Fruit fly (Drosophila melanogaster) whole organism, embryonic: Measurements from ENCODE around the gene CG9150.

Source experiments
- BEAF-32 ChIP-seq: fragments of 200-800 bp; sonication (Bioruptor generic); optimal IDR thresholded peaks from 3 replicates; lab custom pipeline; 2017; ENCODE audit warnings: missing biosample characterization, missing genetic modification characterization, mild to moderate bottlenecking, moderate library complexity, missing genetic modification reagents
- BtbVII ChIP-seq: fragments of 200-800 bp; sonication (Bioruptor generic); optimal IDR thresholded peaks from 3 replicates; lab custom pipeline; 2017; ENCODE audit warnings: missing biosample characterization, mild to moderate bottlenecking, missing genetic modification characterization
- CG10565 ChIP-seq: fragments of 200-800 bp; sonication (Bioruptor generic); optimal IDR thresholded peaks from 3 replicates; lab custom pipeline; 2016; ENCODE audit warnings: missing biosample characterization, mild to moderate bottlenecking, missing genetic modification characterization
- CG11247 ChIP-seq: fragments of 200-800 bp; sonication (Bioruptor generic); IDR thresholded peaks from 2 replicates; pipeline ENCODE4 v1.3.6; 2022; ENCODE audit warnings: missing biosample characterization, missing genetic modification characterization
- CG11560 ChIP-seq: fragments of 200-800 bp; sonication (Bioruptor generic); IDR thresholded peaks from 3 replicates; pipeline ENCODE4 v1.3.6; 2022; ENCODE audit warnings: missing biosample characterization, missing genetic modification characterization
- CG11696 ChIP-seq: fragments of 200-800 bp; sonication (Bioruptor generic); IDR thresholded peaks from 2 replicates; pipeline ENCODE4 v1.3.6; 2022; ENCODE audit warnings: missing biosample characterization, missing genetic modification characterization
- CG12744 ChIP-seq: fragments of 200-800 bp; sonication (Bioruptor generic); optimal IDR thresholded peaks from 2 replicates; lab custom pipeline; 2016; ENCODE audit warnings: missing biosample characterization, missing genetic modification characterization
- CG12942 ChIP-seq: fragments of 200-800 bp; sonication (Bioruptor generic); optimal IDR thresholded peaks from 3 replicates; lab custom pipeline; 2016; ENCODE audit warnings: missing biosample characterization, missing genetic modification characterization
- CG15601 ChIP-seq: fragments of 200-800 bp; sonication (Bioruptor generic); optimal IDR thresholded peaks from 3 replicates; lab custom pipeline; 2019; ENCODE audit warnings: missing biosample characterization, mild to moderate bottlenecking, missing genetic modification characterization, moderate library complexity
- CG1602 ChIP-seq: fragments of 200-800 bp; sonication (Bioruptor generic); optimal IDR thresholded peaks from 3 replicates; lab custom pipeline; 2016; ENCODE audit warnings: missing biosample characterization, missing genetic modification characterization
- CG17186 ChIP-seq: fragments of 200-800 bp; sonication (Bioruptor generic); optimal IDR thresholded peaks from 3 replicates; lab custom pipeline; 2017; ENCODE audit warnings: missing biosample characterization, missing genetic modification reagents, missing genetic modification characterization
- CG17359 ChIP-seq: fragments of 200-800 bp; sonication (Bioruptor generic); optimal IDR thresholded peaks from 3 replicates; lab custom pipeline; 2018; ENCODE audit warnings: missing biosample characterization, mild to moderate bottlenecking, missing genetic modification characterization, moderate library complexity
- CG1832 ChIP-seq: fragments of 200-800 bp; sonication (Bioruptor generic); optimal IDR thresholded peaks from 2 replicates; lab custom pipeline; 2017; ENCODE audit warnings: missing biosample characterization, mild to moderate bottlenecking, missing genetic modification characterization, inconsistent platforms
- CG18764 ChIP-seq: fragments of 200-800 bp; sonication (Bioruptor generic); optimal IDR thresholded peaks from 3 replicates; lab custom pipeline; 2016; ENCODE audit warnings: missing biosample characterization, missing genetic modification characterization
- CG2116 ChIP-seq: fragments of 200-800 bp; sonication (Bioruptor generic); optimal IDR thresholded peaks from 3 replicates; lab custom pipeline; 2018; ENCODE audit warnings: missing biosample characterization, mild to moderate bottlenecking, missing genetic modification characterization
- CG2202 ChIP-seq: fragments of 200-800 bp; sonication (Bioruptor generic); optimal IDR thresholded peaks from 2 replicates; lab custom pipeline; 2018; ENCODE audit warnings: missing biosample characterization, mild to moderate bottlenecking, missing genetic modification characterization
- CG42726 ChIP-seq: fragments of 200-800 bp; sonication (Bioruptor generic); IDR thresholded peaks from 2 replicates; pipeline ENCODE4 v1.3.6; 2022; ENCODE audit warnings: missing biosample characterization, missing genetic modification characterization; ENCODE audit not compliant: partially characterized antibody
- CG4854 ChIP-seq: fragments of 200-800 bp; sonication (Bioruptor generic); optimal IDR thresholded peaks from 2 replicates; lab custom pipeline; 2016; ENCODE audit warnings: missing biosample characterization, missing genetic modification characterization, inconsistent platforms
- CG8924 ChIP-seq: fragments of 200-800 bp; optimal IDR thresholded peaks from 3 replicates; lab custom pipeline; 2019; ENCODE audit warnings: missing biosample characterization, mild to moderate bottlenecking, missing genetic modification characterization, moderate library complexity
- Dp ChIP-seq: fragments of 200-800 bp; sonication (Bioruptor generic); optimal IDR thresholded peaks from 2 replicates; lab custom pipeline; 2018; ENCODE audit warnings: missing biosample characterization, mild to moderate bottlenecking, missing genetic modification characterization, moderate library complexity
- Elba2 ChIP-seq: fragments of 200-800 bp; sonication (Bioruptor generic); optimal IDR thresholded peaks from 3 replicates; lab custom pipeline; 2016; ENCODE audit warnings: missing biosample characterization, missing genetic modification characterization
- Ets97D ChIP-seq: fragments of 200-800 bp; sonication (Bioruptor generic); optimal IDR thresholded peaks from 3 replicates; lab custom pipeline; 2016; ENCODE audit warnings: missing biosample characterization, missing genetic modification characterization
- Hr3 ChIP-seq: fragments of 200-800 bp; sonication (Bioruptor generic); optimal IDR thresholded peaks from 3 replicates; lab custom pipeline; 2016; ENCODE audit warnings: missing biosample characterization, missing genetic modification characterization
- Mes4 ChIP-seq: fragments of 200-800 bp; sonication (Bioruptor generic); optimal IDR thresholded peaks from 2 replicates; lab custom pipeline; 2016; ENCODE audit warnings: missing biosample characterization, missing genetic modification characterization
- Nf-YA ChIP-seq: fragments of 200-800 bp; sonication (Bioruptor generic); IDR thresholded peaks from 2 replicates; pipeline ENCODE4 v1.3.6; 2022; ENCODE audit warnings: missing biosample characterization, missing genetic modification characterization
- Six4 ChIP-seq: fragments of 200-800 bp; sonication (Bioruptor generic); optimal IDR thresholded peaks from 2 replicates; lab custom pipeline; 2016; ENCODE audit warnings: missing biosample characterization, missing genetic modification characterization
- Spps ChIP-seq: fragments of 200-800 bp; sonication (Bioruptor generic); optimal IDR thresholded peaks from 2 replicates; lab custom pipeline; 2018; ENCODE audit warnings: missing biosample characterization, mild to moderate bottlenecking, missing genetic modification characterization
- Stat92E ChIP-seq, 3 experiments: fragments of >200 bp in 2 of 3; fragments of 200-800 bp in 1 of 3; sonication (Bioruptor generic) in 1 of 3; optimal IDR thresholded peaks; 2 replicates each; lab custom pipeline; 2017 to 2019; ENCODE audit warnings: missing biosample characterization in 3 of 3, missing genetic modification characterization in 3 of 3, mild to moderate bottlenecking in 1 of 3, moderate library complexity in 1 of 3
- az2 ChIP-seq: fragments of 200-800 bp; sonication (Bioruptor generic); optimal IDR thresholded peaks from 3 replicates; lab custom pipeline; 2016; ENCODE audit warnings: missing biosample characterization, missing genetic modification characterization
- cg ChIP-seq: fragments of 200-800 bp; sonication (Bioruptor generic); optimal IDR thresholded peaks from 3 replicates; lab custom pipeline; 2019; ENCODE audit warnings: missing biosample characterization, mild to moderate bottlenecking, missing genetic modification characterization, moderate library complexity
- chif ChIP-seq, 2 experiments: fragments of 200-800 bp; sonication (Bioruptor generic); optimal IDR thresholded peaks; 3 replicates each; lab custom pipeline; 2016; ENCODE audit warnings: missing biosample characterization in 2 of 2, missing genetic modification characterization in 2 of 2
- klu ChIP-seq: fragments of 200-800 bp; sonication (Bioruptor generic); IDR thresholded peaks from 2 replicates; pipeline ENCODE4 v1.3.6; 2022; ENCODE audit warnings: missing biosample characterization, missing genetic modification characterization
- lab ChIP-seq: fragments of 200-800 bp; sonication (Bioruptor generic); optimal IDR thresholded peaks from 3 replicates; lab custom pipeline; 2017; ENCODE audit warnings: missing biosample characterization, missing genetic modification characterization, mild to moderate bottlenecking, moderate library complexity, missing genetic modification reagents
- lov ChIP-seq, 2 experiments: fragments of 200-800 bp in 1 of 2; fragments of >200 bp in 1 of 2; sonication (Bioruptor generic) in 1 of 2; IDR thresholded peaks in 1 of 2; optimal IDR thresholded peaks in 1 of 2; 2 replicates in 1 of 2; 3 replicates in 1 of 2; pipeline versions ENCODE4 v1.3.6 to Lab custom; 2017 to 2022; ENCODE audit warnings: missing biosample characterization in 1 of 2, missing genetic modification characterization in 1 of 2
- mld ChIP-seq: fragments of 200-800 bp; sonication (Bioruptor generic); IDR thresholded peaks from 3 replicates; pipeline ENCODE4 v1.3.6; 2022; ENCODE audit warnings: missing biosample characterization, missing genetic modification characterization; ENCODE audit not compliant: partially characterized antibody
- nerfin-2 ChIP-seq: fragments of 200-800 bp; sonication (Bioruptor generic); IDR thresholded peaks from 2 replicates; pipeline ENCODE4 v1.3.6; 2022; ENCODE audit warnings: missing biosample characterization, missing genetic modification characterization; ENCODE audit not compliant: partially characterized antibody
- p53 ChIP-seq: fragments of 200-800 bp; sonication (Bioruptor generic); optimal IDR thresholded peaks from 2 replicates; lab custom pipeline; 2016; ENCODE audit warnings: missing biosample characterization, missing genetic modification characterization
- pb ChIP-seq: fragments of 200-800 bp; sonication (Bioruptor generic); optimal IDR thresholded peaks from 3 replicates; lab custom pipeline; 2016; ENCODE audit warnings: missing biosample characterization, missing genetic modification characterization
- pho ChIP-seq: fragments of 200-800 bp; sonication (Bioruptor generic); optimal IDR thresholded peaks from 2 replicates; lab custom pipeline; 2016; ENCODE audit warnings: missing biosample characterization, missing genetic modification characterization
- pzg ChIP-seq: fragments of 200-800 bp; sonication (Bioruptor generic); optimal IDR thresholded peaks from 3 replicates; lab custom pipeline; 2018; ENCODE audit warnings: missing biosample characterization, mild to moderate bottlenecking, missing genetic modification characterization, moderate library complexity
- salm ChIP-seq: fragments of 200-800 bp; sonication (Bioruptor generic); optimal IDR thresholded peaks from 2 replicates; lab custom pipeline; 2018; ENCODE audit warnings: missing biosample characterization, mild to moderate bottlenecking, missing genetic modification characterization
- sc ChIP-seq, 3 experiments: fragments of >200 bp in 2 of 3; fragments of 200-800 bp in 1 of 3; sonication (Bioruptor generic) in 1 of 3; optimal IDR thresholded peaks; 2 replicates in 2 of 3; 3 replicates in 1 of 3; lab custom pipeline; 2017; ENCODE audit warnings: mild to moderate bottlenecking in 1 of 3, missing biosample characterization in 1 of 3, missing genetic modification characterization in 1 of 3, missing genetic modification reagents in 1 of 3
- sima ChIP-seq: fragments of 200-800 bp; sonication (Bioruptor generic); optimal IDR thresholded peaks from 2 replicates; lab custom pipeline; 2016; ENCODE audit warnings: missing biosample characterization, missing genetic modification characterization
- sisA ChIP-seq: fragments of 200-800 bp; sonication (Bioruptor generic); IDR thresholded peaks from 2 replicates; pipeline ENCODE4 v1.3.6; 2022; ENCODE audit warnings: missing biosample characterization, missing genetic modification characterization
- tup ChIP-seq: fragments of 200-800 bp; sonication (Bioruptor generic); optimal IDR thresholded peaks from 2 replicates; lab custom pipeline; 2016; ENCODE audit warnings: missing biosample characterization, mild to moderate bottlenecking, missing genetic modification characterization, moderate library complexity
- twi ChIP-seq: fragments of 200-800 bp; optimal IDR thresholded peaks from 2 replicates; lab custom pipeline; 2019; ENCODE audit warnings: missing biosample characterization, mild to moderate bottlenecking, missing genetic modification characterization, moderate library complexity
- yki ChIP-seq: fragments of >200 bp; optimal IDR thresholded peaks from 3 replicates; lab custom pipeline; 2018
- zen ChIP-seq: fragments of 200-800 bp; sonication (Bioruptor generic); optimal IDR thresholded peaks from 3 replicates; lab custom pipeline; 2018; ENCODE audit warnings: missing biosample characterization, mild to moderate bottlenecking, missing genetic modification characterization, moderate library complexity
- zfh2 ChIP-seq: fragments of 200-800 bp; sonication (Bioruptor generic); optimal IDR thresholded peaks from 2 replicates; lab custom pipeline; 2016; ENCODE audit warnings: missing biosample characterization, missing genetic modification characterization

Gene CG9150

DNA sequence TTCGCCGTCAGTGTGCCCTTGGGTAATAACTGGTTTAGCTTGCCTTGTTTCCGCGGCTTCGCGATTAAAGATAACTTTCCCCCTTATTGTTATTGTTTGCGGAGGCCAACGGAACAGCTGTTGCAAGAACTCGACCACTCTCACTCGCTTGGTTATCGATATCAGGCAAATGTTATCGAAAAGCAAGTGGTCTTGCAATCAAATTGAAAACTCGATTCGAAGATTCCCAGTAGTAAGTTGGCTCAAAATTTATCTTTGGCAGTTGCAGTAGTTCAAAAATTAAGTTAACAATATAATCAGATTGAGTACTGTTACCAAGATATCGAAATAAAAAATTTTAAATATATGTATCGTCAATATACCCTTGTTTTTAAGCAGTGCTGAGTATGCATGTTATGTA is 2.6 kb downstream of the CG9150 start, which contains the start of the genes Fbw5 and CG9147 (continued):
- TF ChIP-seq lab (GFP tag; lab: Kevin White, UChicago) (peak; percentile 99), Six4 (GFP tag; lab: Kevin White, UChicago) (peak; percentile 99), CG1602 (GFP tag; lab: Kevin White, UChicago) (peak; percentile 100), twi (tag; lab: Kevin White, UChicago) (peak; percentile 98), CG18764 (GFP tag; lab: Kevin White, UChicago) (peak; percentile 98), CG4854 (GFP tag; lab: Kevin White, UChicago) (peak; percentile 100), BEAF-32 (GFP tag; lab: Kevin White, UChicago) (peak; percentile 61), Ets97D (GFP tag; lab: Kevin White, UChicago) (peak; percentile 97), Mes4 (peak; percentile 99), CG2202 (tag; lab: Kevin White, UChicago) (peak; percentile 99), cg (GFP tag; lab: Kevin White, UChicago) (peak; percentile 11), CG1832 (GFP tag; lab: Kevin White, UChicago) (no peak), CG8924 (tag; lab: Kevin White, UChicago) (peak; percentile 100), BtbVII (peak; percentile 98), p53 (GFP tag; lab: Kevin White, UChicago) (peak; percentile 97), zfh2 (peak; percentile 99), CG11696 (GFP tag; lab: Robert Waterston, UW) (peak; percentile 96), Hr3 (GFP tag; lab: Kevin White, UChicago) (peak; percentile 100), Stat92E (GFP tag; optimal IDR thresholded peaks at IDR 0.05; lab: Kevin White, UChicago) (peak in 1 of 3 experiments; percentile 99), yki (lab: Kevin White, UChicago) (no peak), CG15601 (tag; lab: Kevin White, UChicago) (peak; percentile 99), Dp (GFP tag; lab: Kevin White, UChicago) (peak; percentile 62), klu (GFP tag; lab: Robert Waterston, UW) (peak; percentile 99), nerfin-2 (GFP tag; lab: Robert Waterston, UW) (peak; percentile 71), sc (optimal IDR thresholded peaks at IDR 0.05; lab: Kevin White, UChicago) (no peak), sc (GFP tag; optimal IDR thresholded peaks at IDR 0.05; lab: Kevin White, UChicago) (peak; percentile 99), Nf-YA (peak; percentile 99), CG12744 (GFP tag; lab: Kevin White, UChicago) (peak; percentile 99), lov (optimal IDR thresholded peaks at IDR 0.05; lab: Kevin White, UChicago) (no peak), lov (GFP tag; IDR thresholded peaks at IDR 0.05; lab: Robert Waterston, UW) (peak; percentile 99), CG11560 (tag; lab: Robert Waterston, UW) (peak; percentile 94), CG42726 (no peak), CG10565 (peak; percentile 99), CG11247 (peak; percentile 100), tup (GFP tag; lab: Kevin White, UChicago) (peak; percentile 99), CG17186 (GFP tag; lab: Kevin White, UChicago) (peak; percentile 93), sima (GFP tag; lab: Kevin White, UChicago) (peak; percentile 99), CG12942 (GFP tag; lab: Kevin White, UChicago) (peak; percentile 100), chif (GFP tag; optimal IDR thresholded peaks at IDR 0.05; lab: Kevin White, UChicago) (peak; percentile 99 to 100), salm (peak; percentile 99), Elba2 (GFP tag; lab: Kevin White, UChicago) (peak; percentile 97), Spps (tag; lab: Kevin White, UChicago) (peak; percentile 98), zen (tag; lab: Kevin White, UChicago) (peak; percentile 99), mld (0 out of 3 replicates have a peak, but pooled peaks have one; percentile 33), pho (peak; percentile 99), CG17359 (tag; lab: Kevin White, UChicago) (peak; percentile 99), az2 (GFP tag; lab: Kevin White, UChicago) (peak; percentile 100), pzg (peak; percentile 71), CG2116 (GFP tag; lab: Kevin White, UChicago) (peak; percentile 96), pb (GFP tag; lab: Kevin White, UChicago) (peak; percentile 99), sisA (peak; percentile 100)
